Worm (Caenorhabditis elegans) whole organism, mixed stage, embryonic: ENCODE measurements around the gene Y59E1A.4.

Experiments
- bed-3 ChIP-seq: fragments of 200-800 bp; sonication (Bioruptor generic); optimal IDR thresholded peaks from 3 replicates; lab custom pipeline; 2018; ENCODE audit warnings: mild to moderate bottlenecking, missing genetic modification characterization, moderate library complexity, missing compliant biosample characterization
- blmp-1 ChIP-seq: fragments of 150-350 bp; optimal IDR thresholded peaks from 2 replicates; lab custom pipeline; 2014; ENCODE audit warnings: missing biosample characterization, missing genetic modification characterization
- ceh-39 ChIP-seq: fragments of 150-350 bp; optimal IDR thresholded peaks from 2 replicates; lab custom pipeline; 2014; ENCODE audit warnings: missing biosample characterization, missing genetic modification characterization
- ceh-83 ChIP-seq: fragments of 200-800 bp; sonication (Bioruptor generic); optimal IDR thresholded peaks from 2 replicates; lab custom pipeline; 2018; ENCODE audit warnings: mild to moderate bottlenecking, missing genetic modification characterization, missing compliant biosample characterization
- ces-1 ChIP-seq: fragments of 150-350 bp; optimal IDR thresholded peaks from 2 replicates; lab custom pipeline; 2014; ENCODE audit warnings: missing biosample characterization, missing genetic modification reagents, missing genetic modification characterization
- cnd-1 ChIP-seq: fragments of 200-800 bp; sonication (Bioruptor generic); optimal IDR thresholded peaks from 2 replicates; lab custom pipeline; 2018; ENCODE audit warnings: mild to moderate bottlenecking, missing genetic modification characterization, missing compliant biosample characterization
- drap-1 ChIP-seq: fragments of 200-800 bp; sonication (Bioruptor generic); optimal IDR thresholded peaks from 3 replicates; lab custom pipeline; 2018; ENCODE audit warnings: mild to moderate bottlenecking, missing genetic modification characterization, missing compliant biosample characterization
- elt-1 ChIP-seq: sonication (generic microtip); optimal IDR thresholded peaks from 2 replicates; lab custom pipeline; 2017; ENCODE audit warnings: missing genetic modification characterization, mild to moderate bottlenecking, missing compliant biosample characterization, antibody characterized with exemption, moderate library complexity, borderline replicate concordance; ENCODE audit not compliant: insufficient read depth
- elt-3 ChIP-seq: fragments of 150-350 bp; optimal IDR thresholded peaks from 2 replicates; lab custom pipeline; 2014; ENCODE audit warnings: missing biosample characterization, missing genetic modification characterization
- flh-1 ChIP-seq: fragments of 200-800 bp; sonication (Bioruptor generic); optimal IDR thresholded peaks from 2 replicates; lab custom pipeline; 2018; ENCODE audit warnings: mild to moderate bottlenecking, missing genetic modification characterization, moderate library complexity, missing compliant biosample characterization
- ham-2 ChIP-seq: fragments of 200-800 bp; sonication (Bioruptor generic); optimal IDR thresholded peaks from 2 replicates; lab custom pipeline; 2018; ENCODE audit warnings: mild to moderate bottlenecking, missing genetic modification characterization, missing compliant biosample characterization
- hlh-1 ChIP-seq: fragments of 150-350 bp; optimal IDR thresholded peaks from 2 replicates; lab custom pipeline; 2014; ENCODE audit warnings: missing biosample characterization, missing genetic modification reagents, missing genetic modification characterization
- lin-13 ChIP-seq: fragments of 150-350 bp; optimal IDR thresholded peaks from 2 replicates; lab custom pipeline; 2014; ENCODE audit warnings: missing biosample characterization, missing genetic modification characterization
- lsy-2 ChIP-seq: fragments of 150-350 bp; optimal IDR thresholded peaks from 2 replicates; lab custom pipeline; 2014; ENCODE audit warnings: missing biosample characterization, missing genetic modification characterization
- mab-5 ChIP-seq: fragments of 150-350 bp; optimal IDR thresholded peaks from 2 replicates; lab custom pipeline; 2014; ENCODE audit warnings: missing biosample characterization, missing genetic modification characterization
- mep-1 ChIP-seq: fragments of 150-350 bp; optimal IDR thresholded peaks from 2 replicates; lab custom pipeline; 2017; ENCODE audit warnings: missing biosample characterization, missing genetic modification reagents, missing genetic modification characterization, inconsistent platforms
- mls-2 ChIP-seq: sonication (generic microtip); optimal IDR thresholded peaks from 2 replicates; lab custom pipeline; 2016; ENCODE audit warnings: mild to moderate bottlenecking, missing genetic modification characterization, moderate library complexity, missing compliant biosample characterization
- nhr-12 ChIP-seq: fragments of 150-350 bp; optimal IDR thresholded peaks from 2 replicates; lab custom pipeline; 2014; ENCODE audit warnings: missing biosample characterization, missing genetic modification characterization
- nhr-2 ChIP-seq: fragments of 150-350 bp; optimal IDR thresholded peaks from 2 replicates; lab custom pipeline; 2014; ENCODE audit warnings: missing biosample characterization, missing genetic modification characterization
- nhr-237 ChIP-seq: fragments of 150-350 bp; optimal IDR thresholded peaks from 2 replicates; lab custom pipeline; 2014; ENCODE audit warnings: missing biosample characterization, missing genetic modification characterization
- nhr-28 ChIP-seq: fragments of 150-350 bp; optimal IDR thresholded peaks from 2 replicates; lab custom pipeline; 2014; ENCODE audit warnings: missing biosample characterization, missing genetic modification characterization
- nhr-76 ChIP-seq: sonication (generic microtip); optimal IDR thresholded peaks from 2 replicates; lab custom pipeline; 2017; ENCODE audit warnings: missing biosample characterization, missing genetic modification characterization
- pha-4 ChIP-seq: fragments of 150-350 bp; optimal IDR thresholded peaks from 2 replicates; lab custom pipeline; 2018; ENCODE audit warnings: missing biosample characterization, missing genetic modification reagents, missing genetic modification characterization
- sem-2 ChIP-seq: fragments of 200-800 bp; sonication (Bioruptor generic); optimal IDR thresholded peaks from 2 replicates; lab custom pipeline; 2018; ENCODE audit warnings: mild to moderate bottlenecking, missing genetic modification characterization, missing compliant biosample characterization
- snpc-4 ChIP-seq: fragments of 150-350 bp; optimal IDR thresholded peaks from 2 replicates; lab custom pipeline; 2014; ENCODE audit warnings: missing biosample characterization, missing genetic modification characterization
- sptf-1 ChIP-seq: sonication (generic microtip); optimal IDR thresholded peaks from 2 replicates; lab custom pipeline; 2017; ENCODE audit warnings: mild to moderate bottlenecking, missing genetic modification characterization, moderate library complexity, missing compliant biosample characterization
- unc-120 ChIP-seq: sonication (generic microtip); optimal IDR thresholded peaks from 2 replicates; lab custom pipeline; 2017; ENCODE audit warnings: missing genetic modification characterization, missing compliant biosample characterization; ENCODE audit not compliant: poor library complexity, severe bottlenecking
- unc-39 ChIP-seq: fragments of 150-350 bp; optimal IDR thresholded peaks from 2 replicates; lab custom pipeline; 2014; ENCODE audit warnings: missing biosample characterization, missing genetic modification characterization
- unc-62 ChIP-seq: fragments of 150-350 bp; optimal IDR thresholded peaks from 2 replicates; lab custom pipeline; 2014; ENCODE audit warnings: missing biosample characterization, missing genetic modification reagents, missing genetic modification characterization
- zip-8 ChIP-seq: fragments of 150-350 bp; optimal IDR thresholded peaks from 2 replicates; lab custom pipeline; 2014; ENCODE audit warnings: missing biosample characterization, missing genetic modification characterization
- ztf-11 ChIP-seq: fragments of 150-350 bp; optimal IDR thresholded peaks from 2 replicates; lab custom pipeline; 2014; ENCODE audit warnings: missing biosample characterization, missing genetic modification characterization

Gene Y59E1A.4

ce11 chrX:1974699-1975098 lies 34.9 kb upstream of the Y59E1A.4 start, which contains the start of gene F52D2.5:
Gene F52D2.5, minus strand, starts transcription at chrX:1974799.
- TF ChIP-seq unc-62 (GFP tag; lab: Kevin White, UChicago) (no peak), ceh-83 (GFP tag; lab: Kevin White, UChicago) (no peak), drap-1 (no peak), elt-1 (tag; lab: Kevin White, UChicago) (no peak), ham-2 (no peak), blmp-1 (tag; lab: Kevin White, UChicago) (no peak), nhr-2 (tag; lab: Kevin White, UChicago) (no peak), ceh-39 (tag; lab: Kevin White, UChicago) (no peak), mep-1 (tag; lab: Kevin White, UChicago) (no peak), zip-8 (no peak), pha-4 (tag; lab: Kevin White, UChicago) (no peak), nhr-12 (tag; lab: Kevin White, UChicago) (no peak), sem-2 (GFP tag; lab: Kevin White, UChicago) (no peak), ces-1 (no peak), mls-2 (tag; lab: Kevin White, UChicago) (no peak), bed-3 (GFP tag; lab: Kevin White, UChicago) (no peak), lsy-2 (tag; lab: Kevin White, UChicago) (no peak)
- TF ChIP-seq, all 35 proteins: peak for 0

DNA sequence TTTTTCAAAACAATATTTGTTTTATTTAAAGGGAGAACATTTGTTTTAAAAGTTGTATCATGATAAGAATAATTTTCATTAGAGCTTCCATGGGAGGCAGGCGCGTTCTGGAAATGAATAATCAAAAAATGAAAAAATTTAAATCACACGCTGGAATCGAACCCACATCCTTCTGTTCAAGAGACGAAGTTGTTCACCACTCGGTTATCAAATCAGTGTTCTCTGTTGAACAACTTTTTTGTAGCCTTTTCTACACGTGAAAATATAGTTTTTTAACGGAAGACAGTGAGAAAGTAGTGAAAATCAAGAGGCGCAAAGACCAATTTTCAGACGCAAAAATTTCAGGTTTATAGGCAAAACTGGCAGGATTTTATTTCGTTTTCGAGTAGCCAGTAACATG lies 33.0 kb upstream of the Y59E1A.4 start:
- TF ChIP-seq ceh-83 (GFP tag; lab: Kevin White, UChicago) = no peak
- TF ChIP-seq mep-1 (tag; lab: Kevin White, UChicago) = no peak
- TF ChIP-seq snpc-4 (tag; lab: Kevin White, UChicago) = no peak
- no peak for TF ChIP-seq ces-1
- TF ChIP-seq mab-5 (tag; lab: Kevin White, UChicago) = no peak
- TF ChIP-seq lsy-2 (tag; lab: Kevin White, UChicago) = no peak
- no peak for TF ChIP-seq unc-120 (tag; lab: Kevin White, UChicago)
- no peak for TF ChIP-seq nhr-12 (tag; lab: Kevin White, UChicago)
- TF ChIP-seq ceh-39 (tag; lab: Kevin White, UChicago) = no peak
- no peak for TF ChIP-seq pha-4 (tag; lab: Kevin White, UChicago)
- TF ChIP-seq flh-1 = no peak

DNA sequence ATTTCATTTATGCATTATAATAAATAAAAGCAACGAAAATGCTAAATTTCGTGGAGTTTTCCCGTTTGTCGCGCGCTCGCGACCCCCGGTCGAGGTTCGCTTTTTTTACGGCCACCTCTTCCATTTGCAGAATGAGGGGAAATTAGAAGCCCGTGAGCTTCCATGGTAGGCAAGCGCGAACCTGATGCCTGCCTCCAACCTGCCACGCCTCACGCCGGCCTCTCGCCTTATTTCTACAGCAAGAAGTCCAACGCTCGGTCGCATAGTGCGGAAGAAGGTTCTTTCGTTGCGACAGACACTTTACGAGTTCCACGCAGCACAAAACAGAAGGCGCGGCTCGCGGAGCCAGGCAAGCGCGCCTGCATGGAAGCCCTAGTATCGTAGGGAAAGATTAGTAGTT lies 31.9 kb upstream of the Y59E1A.4 start:
- TF ChIP-seq hlh-1 (tag; lab: Kevin White, UChicago) (no peak), ceh-39 (tag; lab: Kevin White, UChicago) (no peak), ces-1 (no peak), unc-62 (GFP tag; lab: Kevin White, UChicago) (no peak), sptf-1 (tag; lab: Kevin White, UChicago) (no peak), bed-3 (GFP tag; lab: Kevin White, UChicago) (no peak), lsy-2 (tag; lab: Kevin White, UChicago) (no peak), nhr-76 (tag; lab: Kevin White, UChicago) (no peak), sem-2 (GFP tag; lab: Kevin White, UChicago) (no peak), snpc-4 (tag; lab: Kevin White, UChicago) (no peak), unc-39 (tag; lab: Kevin White, UChicago) (no peak), nhr-2 (tag; lab: Kevin White, UChicago) (no peak)

DNA sequence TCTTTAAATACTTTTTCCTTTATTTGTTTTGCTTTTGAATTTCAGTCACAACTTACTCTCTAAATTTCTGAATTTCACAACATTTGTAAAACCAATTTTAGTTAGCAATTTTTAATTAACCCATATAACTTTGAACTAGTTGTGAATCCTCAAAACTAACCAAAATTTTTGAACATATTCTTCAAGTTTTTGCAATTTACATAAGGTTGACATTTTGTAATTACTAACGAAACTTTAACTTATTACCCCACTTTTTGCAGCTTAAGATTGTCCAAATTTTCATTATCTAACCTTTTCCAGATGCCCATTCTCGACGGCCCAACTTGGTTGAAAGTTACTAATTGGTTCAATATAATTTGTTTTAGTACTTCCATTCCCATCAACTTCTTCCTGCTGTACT lies 29.8 kb upstream of the Y59E1A.4 start, which contains the start of gene str-79:
Gene str-79, plus strand, starts transcription at position 301 of the 400 bp plus-strand sequence.
- no peak for TF ChIP-seq mep-1 (tag; lab: Kevin White, UChicago)
- TF ChIP-seq zip-8 = no peak
- TF ChIP-seq ceh-39 (tag; lab: Kevin White, UChicago) = no peak
- no peak for TF ChIP-seq ces-1
- TF ChIP-seq nhr-28 (tag; lab: Kevin White, UChicago) = no peak
- TF ChIP-seq ceh-83 (GFP tag; lab: Kevin White, UChicago) = no peak
- TF ChIP-seq ztf-11 (tag; lab: Kevin White, UChicago) = no peak
- TF ChIP-seq cnd-1 (tag; lab: Kevin White, UChicago) = no peak
- no peak for TF ChIP-seq sptf-1 (tag; lab: Kevin White, UChicago)
- no peak for TF ChIP-seq blmp-1 (tag; lab: Kevin White, UChicago)
- TF ChIP-seq elt-3 (tag; lab: Kevin White, UChicago) = no peak

ce11 chrX:1964828-1965227 lies 25.0 kb upstream of the Y59E1A.4 start:
- TF ChIP-seq zip-8 = no peak
- TF ChIP-seq pha-4 (tag; lab: Kevin White, UChicago) = peak; percentile 11
- TF ChIP-seq drap-1 = no peak
- TF ChIP-seq mls-2 (tag; lab: Kevin White, UChicago) = no peak
- no peak for TF ChIP-seq bed-3 (GFP tag; lab: Kevin White, UChicago)
- TF ChIP-seq unc-39 (tag; lab: Kevin White, UChicago) = no peak
- peak; percentile 25 for TF ChIP-seq lin-13
- no peak for TF ChIP-seq snpc-4 (tag; lab: Kevin White, UChicago)
- peak; percentile 67 for TF ChIP-seq mep-1 (tag; lab: Kevin White, UChicago)
- no peak for TF ChIP-seq nhr-76 (tag; lab: Kevin White, UChicago)
- no peak for TF ChIP-seq unc-120 (tag; lab: Kevin White, UChicago)
- TF ChIP-seq nhr-237 = peak; percentile 40
- no peak for TF ChIP-seq unc-62 (GFP tag; lab: Kevin White, UChicago)
- no peak for TF ChIP-seq elt-1 (tag; lab: Kevin White, UChicago)
- TF ChIP-seq ces-1 = peak; percentile 21
